Fruit fly (Drosophila melanogaster) whole organism, embryonic: ENCODE data around the gene ClC-c.

Source experiments
- C15 ChIP-seq: fragments of 200-800 bp; sonication (Bioruptor generic); IDR thresholded peaks from 3 replicates; pipeline ENCODE4 v1.3.6; 2022; ENCODE audit warnings: missing biosample characterization, missing genetic modification characterization
- CG10959 ChIP-seq: fragments of 200-800 bp; sonication (Bioruptor generic); IDR thresholded peaks from 2 replicates; pipeline ENCODE4 v1.3.6; 2022; ENCODE audit warnings: missing biosample characterization, missing genetic modification characterization
- CG11560 ChIP-seq: fragments of 200-800 bp; sonication (Bioruptor generic); IDR thresholded peaks from 3 replicates; pipeline ENCODE4 v1.3.6; 2022; ENCODE audit warnings: missing biosample characterization, missing genetic modification characterization
- CG11696 ChIP-seq: fragments of 200-800 bp; sonication (Bioruptor generic); IDR thresholded peaks from 2 replicates; pipeline ENCODE4 v1.3.6; 2022; ENCODE audit warnings: missing biosample characterization, missing genetic modification characterization
- CG12769 ChIP-seq: fragments of 200-800 bp; sonication (Bioruptor generic); optimal IDR thresholded peaks from 2 replicates; lab custom pipeline; 2019; ENCODE audit warnings: missing biosample characterization, mild to moderate bottlenecking, missing genetic modification characterization, moderate library complexity
- CG13287 ChIP-seq: fragments of 200-800 bp; sonication (Bioruptor generic); IDR thresholded peaks from 2 replicates; pipeline ENCODE4 v1.3.6; 2022; ENCODE audit warnings: missing biosample characterization, missing genetic modification characterization; ENCODE audit not compliant: partially characterized antibody
- CG14441 ChIP-seq: fragments of 200-800 bp; sonication (Bioruptor generic); IDR thresholded peaks from 2 replicates; pipeline ENCODE4 v1.3.6; 2022; ENCODE audit warnings: missing biosample characterization, missing genetic modification characterization
- CG15696 ChIP-seq: fragments of 200-800 bp; sonication (Bioruptor generic); optimal IDR thresholded peaks from 2 replicates; lab custom pipeline; 2019; ENCODE audit warnings: missing biosample characterization, mild to moderate bottlenecking, missing genetic modification characterization, moderate library complexity
- CG1602 ChIP-seq: fragments of 200-800 bp; sonication (Bioruptor generic); optimal IDR thresholded peaks from 3 replicates; lab custom pipeline; 2016; ENCODE audit warnings: missing biosample characterization, missing genetic modification characterization
- CG17912 ChIP-seq: fragments of 200-800 bp; sonication (Bioruptor generic); optimal IDR thresholded peaks from 2 replicates; lab custom pipeline; 2018; ENCODE audit warnings: missing biosample characterization, mild to moderate bottlenecking, missing genetic modification characterization
- CG18619 ChIP-seq: fragments of 200-800 bp; sonication (Bioruptor generic); optimal IDR thresholded peaks from 3 replicates; lab custom pipeline; 2017; ENCODE audit warnings: missing biosample characterization, mild to moderate bottlenecking, missing genetic modification characterization
- CG2120 ChIP-seq: fragments of 200-800 bp; sonication (Bioruptor generic); optimal IDR thresholded peaks from 3 replicates; lab custom pipeline; 2016; ENCODE audit warnings: missing biosample characterization, missing genetic modification characterization
- CG31441 ChIP-seq: fragments of 200-800 bp; sonication (Bioruptor generic); IDR thresholded peaks from 2 replicates; pipeline ENCODE4 v1.3.6; 2022; ENCODE audit warnings: missing biosample characterization, missing genetic modification characterization
- CG3281 ChIP-seq: fragments of 200-800 bp; sonication (Bioruptor generic); optimal IDR thresholded peaks from 3 replicates; lab custom pipeline; 2017; ENCODE audit warnings: missing biosample characterization, mild to moderate bottlenecking, missing genetic modification characterization
- CG33557 ChIP-seq: fragments of 200-800 bp; sonication (Bioruptor generic); optimal IDR thresholded peaks from 2 replicates; lab custom pipeline; 2019; ENCODE audit warnings: missing biosample characterization, mild to moderate bottlenecking, missing genetic modification characterization, moderate library complexity
- CG34224 ChIP-seq: fragments of 200-800 bp; sonication (Bioruptor generic); IDR thresholded peaks from 3 replicates; pipeline ENCODE4 v1.3.6; 2022; ENCODE audit warnings: missing biosample characterization, missing genetic modification characterization; ENCODE audit not compliant: partially characterized antibody
- CG3726 ChIP-seq: fragments of 200-800 bp; sonication (Bioruptor generic); IDR thresholded peaks from 3 replicates; pipeline ENCODE4, ENCODE4 v1.3.6; 2022; ENCODE audit warnings: missing biosample characterization, missing genetic modification characterization
- CG43689 ChIP-seq: fragments of 200-800 bp; sonication (Bioruptor generic); IDR thresholded peaks from 2 replicates; pipeline ENCODE4 v1.3.6; 2022; ENCODE audit warnings: missing biosample characterization, missing genetic modification characterization
- CG4424 ChIP-seq: fragments of 200-800 bp; sonication (Bioruptor generic); optimal IDR thresholded peaks from 3 replicates; lab custom pipeline; 2016; ENCODE audit warnings: missing biosample characterization, missing genetic modification characterization
- CG4820 ChIP-seq: fragments of 200-800 bp; sonication (Bioruptor generic); optimal IDR thresholded peaks from 3 replicates; lab custom pipeline; 2016; ENCODE audit warnings: missing biosample characterization, missing genetic modification characterization
- Elba2 ChIP-seq: fragments of 200-800 bp; sonication (Bioruptor generic); optimal IDR thresholded peaks from 3 replicates; lab custom pipeline; 2016; ENCODE audit warnings: missing biosample characterization, missing genetic modification characterization
- HLH3B ChIP-seq: fragments of 200-800 bp; sonication (Bioruptor generic); IDR thresholded peaks from 2 replicates; pipeline ENCODE4 v1.3.6; 2022; ENCODE audit warnings: missing biosample characterization, missing genetic modification characterization
- Hand ChIP-seq: fragments of 200-800 bp; sonication (Bioruptor generic); optimal IDR thresholded peaks from 2 replicates; lab custom pipeline; 2017; ENCODE audit warnings: mild to moderate bottlenecking, missing biosample characterization, missing genetic modification reagents, missing genetic modification characterization
- Lpt ChIP-seq: fragments of >200 bp; optimal IDR thresholded peaks from 2 replicates; lab custom pipeline; 2018; ENCODE audit warnings: missing biosample characterization, missing genetic modification characterization
- MESR4 ChIP-seq: fragments of 200-800 bp; sonication (Bioruptor generic); optimal IDR thresholded peaks from 2 replicates; lab custom pipeline; 2018; ENCODE audit warnings: missing biosample characterization, mild to moderate bottlenecking, missing genetic modification characterization, moderate library complexity
- Meics ChIP-seq: fragments of 200-800 bp; sonication (Bioruptor generic); optimal IDR thresholded peaks from 2 replicates; lab custom pipeline; 2017; ENCODE audit warnings: missing biosample characterization, mild to moderate bottlenecking, missing genetic modification characterization
- Nf-YC ChIP-seq: fragments of 200-800 bp; optimal IDR thresholded peaks from 3 replicates; lab custom pipeline; 2019; ENCODE audit warnings: missing biosample characterization, mild to moderate bottlenecking, missing genetic modification characterization, moderate library complexity
- Oli ChIP-seq: fragments of 200-800 bp; sonication (Bioruptor generic); optimal IDR thresholded peaks from 2 replicates; lab custom pipeline; 2018; ENCODE audit warnings: missing biosample characterization, mild to moderate bottlenecking, missing genetic modification characterization, moderate library complexity
- Opbp ChIP-seq: fragments of 200-800 bp; sonication (Bioruptor generic); IDR thresholded peaks from 3 replicates; pipeline ENCODE4 v1.3.6; 2022; ENCODE audit warnings: missing biosample characterization, missing genetic modification characterization; ENCODE audit not compliant: partially characterized antibody
- TFAM ChIP-seq: fragments of 200-800 bp; sonication (Bioruptor generic); optimal IDR thresholded peaks from 2 replicates; lab custom pipeline; 2017; ENCODE audit warnings: missing biosample characterization, missing genetic modification characterization, inconsistent platforms
- Taf1 ChIP-seq: fragments of 200-800 bp; sonication (Bioruptor generic); IDR thresholded peaks from 2 replicates; pipeline ENCODE4 v1.3.6; 2022; ENCODE audit warnings: missing biosample characterization, missing genetic modification characterization
- bowl ChIP-seq: fragments of 200-800 bp; sonication (Bioruptor generic); IDR thresholded peaks from 2 replicates; pipeline ENCODE4 v1.3.6; 2022; ENCODE audit warnings: missing biosample characterization, missing genetic modification characterization
- cg ChIP-seq: fragments of 200-800 bp; sonication (Bioruptor generic); optimal IDR thresholded peaks from 3 replicates; lab custom pipeline; 2019; ENCODE audit warnings: missing biosample characterization, mild to moderate bottlenecking, missing genetic modification characterization, moderate library complexity
- crol ChIP-seq: fragments of 200-800 bp; sonication (Bioruptor generic); IDR thresholded peaks from 2 replicates; pipeline ENCODE4 v1.3.6; 2022; ENCODE audit warnings: missing biosample characterization, missing genetic modification characterization
- emc ChIP-seq: fragments of 200-800 bp; sonication (Bioruptor generic); optimal IDR thresholded peaks from 2 replicates; lab custom pipeline; 2016; ENCODE audit warnings: missing biosample characterization, missing genetic modification characterization
- gcm2 ChIP-seq: fragments of 200-800 bp; sonication (Bioruptor generic); optimal IDR thresholded peaks from 2 replicates; lab custom pipeline; 2016; ENCODE audit warnings: missing biosample characterization, missing genetic modification characterization
- gfzf ChIP-seq: fragments of 200-800 bp; sonication (Bioruptor generic); optimal IDR thresholded peaks from 2 replicates; lab custom pipeline; 2016; ENCODE audit warnings: missing biosample characterization, mild to moderate bottlenecking, missing genetic modification characterization, moderate library complexity
- jumu ChIP-seq: fragments of 200-800 bp; sonication (Bioruptor generic); optimal IDR thresholded peaks from 3 replicates; lab custom pipeline; 2016; ENCODE audit warnings: missing biosample characterization, missing genetic modification characterization
- lmd ChIP-seq: fragments of 200-800 bp; sonication (Bioruptor generic); IDR thresholded peaks from 2 replicates; pipeline ENCODE4 v1.3.6; 2022; ENCODE audit warnings: missing biosample characterization, missing genetic modification characterization
- oc ChIP-seq: fragments of 200-800 bp; sonication (Bioruptor generic); optimal IDR thresholded peaks from 2 replicates; lab custom pipeline; 2018; ENCODE audit warnings: missing biosample characterization, mild to moderate bottlenecking, missing genetic modification characterization, moderate library complexity
- phol ChIP-seq: fragments of 200-800 bp; sonication (Bioruptor generic); optimal IDR thresholded peaks from 3 replicates; lab custom pipeline; 2018; ENCODE audit warnings: missing biosample characterization, mild to moderate bottlenecking, missing genetic modification characterization, moderate library complexity
- repo ChIP-seq: fragments of 200-800 bp; sonication (Bioruptor generic); optimal IDR thresholded peaks from 2 replicates; lab custom pipeline; 2016; ENCODE audit warnings: missing biosample characterization, missing genetic modification characterization
- sens-2 ChIP-seq: fragments of 200-800 bp; sonication (Bioruptor generic); IDR thresholded peaks from 2 replicates; pipeline ENCODE4 v1.3.6; 2022; ENCODE audit warnings: missing biosample characterization, missing genetic modification characterization
- sima ChIP-seq: fragments of 200-800 bp; sonication (Bioruptor generic); optimal IDR thresholded peaks from 2 replicates; lab custom pipeline; 2016; ENCODE audit warnings: missing biosample characterization, missing genetic modification characterization
- tio ChIP-seq: fragments of 200-800 bp; sonication (Bioruptor generic); optimal IDR thresholded peaks from 2 replicates; lab custom pipeline; 2017; ENCODE audit warnings: missing biosample characterization, missing genetic modification characterization, inconsistent platforms
- toy ChIP-seq: fragments of 200-800 bp; sonication (Bioruptor generic); IDR thresholded peaks from 2 replicates; pipeline ENCODE4 v1.3.6; 2022; ENCODE audit warnings: missing biosample characterization, missing genetic modification characterization
- usp ChIP-seq: fragments of >200 bp; optimal IDR thresholded peaks from 2 replicates; lab custom pipeline; 2017; ENCODE audit warnings: missing biosample characterization, missing genetic modification characterization
- wdn ChIP-seq: fragments of 200-800 bp; sonication (Bioruptor generic); IDR thresholded peaks from 2 replicates; pipeline ENCODE4 v1.3.6; 2022; ENCODE audit warnings: missing biosample characterization, missing genetic modification characterization
- wek ChIP-seq: fragments of 200-800 bp; sonication (Bioruptor generic); optimal IDR thresholded peaks from 3 replicates; lab custom pipeline; 2018; ENCODE audit warnings: missing biosample characterization, mild to moderate bottlenecking, missing genetic modification characterization, moderate library complexity
- zfh1 ChIP-seq: fragments of 200-800 bp; sonication (Bioruptor generic); IDR thresholded peaks from 3 replicates; pipeline ENCODE4 v1.3.6; 2022; ENCODE audit warnings: missing biosample characterization, missing genetic modification characterization

The ClC-c gene

dm6 chr3L:16043045-16043781 is 47.0 kb upstream of the ClC-c start (continued):
- TF ChIP-seq CG11560 (tag; lab: Robert Waterston, UW) (no peak), CG3281 (GFP tag; lab: Kevin White, UChicago) (peak; percentile 37), Opbp (GFP tag; lab: Robert Waterston, UW) (no peak; the same call in 2 of the 3 replicates), CG2120 (GFP tag; lab: Kevin White, UChicago) (no peak), Lpt (GFP tag; lab: Kevin White, UChicago) (no peak), repo (no peak), wdn (no peak), usp (GFP tag; lab: Kevin White, UChicago) (no peak), phol (tag; lab: Kevin White, UChicago) (peak; percentile 54), CG3726 (GFP tag; lab: Robert Waterston, UW) (no peak), CG11696 (GFP tag; lab: Robert Waterston, UW) (peak; percentile 93), CG31441 (GFP tag; lab: Robert Waterston, UW) (peak; percentile 66), TFAM (GFP tag; lab: Kevin White, UChicago) (no peak), Oli (tag; lab: Kevin White, UChicago) (peak; percentile 69), CG12769 (tag; lab: Kevin White, UChicago) (no peak), C15 (no peak), emc (no peak), Taf1 (no peak), Hand (no peak), lmd (GFP tag; lab: Robert Waterston, UW) (peak; percentile 9; the same call in 1 of the 2 replicates), CG1602 (GFP tag; lab: Kevin White, UChicago) (peak; percentile 6), CG18619 (GFP tag; lab: Kevin White, UChicago) (no peak), sima (no peak), toy (GFP tag; lab: Robert Waterston, UW) (no peak), Elba2 (GFP tag; lab: Kevin White, UChicago) (no peak), HLH3B (GFP tag; lab: Robert Waterston, UW) (peak; percentile 30; the same call in 1 of the 2 replicates), CG14441 (GFP tag; lab: Robert Waterston, UW) (no peak), CG13287 (no peak), CG34224 (GFP tag; lab: Robert Waterston, UW) (no peak; the same call in 2 of the 3 replicates), oc (tag; lab: Kevin White, UChicago) (no peak), gcm2 (GFP tag; lab: Kevin White, UChicago) (no peak), tio (no peak), zfh1 (GFP tag; lab: Robert Waterston, UW) (0 out of 3 replicates have a peak, but pooled peaks have one; percentile 37), CG17912 (no peak), jumu (no peak), Nf-YC (tag; lab: Kevin White, UChicago) (peak; percentile 34), cg (GFP tag; lab: Kevin White, UChicago) (peak; percentile 72), MESR4 (GFP tag; lab: Kevin White, UChicago) (no peak), CG33557 (GFP tag; lab: Kevin White, UChicago) (peak; percentile 77), CG4820 (no peak), Meics (GFP tag; lab: Kevin White, UChicago) (peak; percentile 56), wek (no peak), CG43689 (GFP tag; lab: Robert Waterston, UW) (no peak), gfzf (GFP tag; lab: Kevin White, UChicago) (no peak), CG10959 (GFP tag; lab: Robert Waterston, UW) (peak; percentile 37; the same call in 1 of the 2 replicates), bowl (no peak), CG15696 (tag; lab: Kevin White, UChicago) (peak; percentile 54), crol (GFP tag; lab: Robert Waterston, UW) (peak; percentile 93), sens-2 (GFP tag; lab: Robert Waterston, UW) (no peak), CG4424 (GFP tag; lab: Kevin White, UChicago) (peak; percentile 34)
